Worm (Caenorhabditis elegans): ENCODE data around the gene trx-3.

Gene trx-3

ce11 chrIV:4469770-4470709, 16.8 kb upstream of the trx-3 start (continued):
- no peak for TF ChIP-seq ceh-82 (tag; optimal IDR thresholded peaks at IDR 0.05)
- peak in 1 of 2 experiments; percentile 38 for TF ChIP-seq daf-16 (GFP tag; optimal IDR thresholded peaks at IDR 0.05)
- TF ChIP-seq daf-16 (tag; optimal IDR thresholded peaks at IDR 0.05), result peak; percentile 98
- no peak for TF ChIP-seq ceh-62 (tag; optimal IDR thresholded peaks at IDR 0.05)
- no peak for TF ChIP-seq dmd-8 (GFP tag; IDR thresholded peaks at IDR 0.05)
- no peak for TF ChIP-seq R02D3.7 (tag; optimal IDR thresholded peaks at IDR 0.05)
- TF ChIP-seq cey-2 (tag; optimal IDR thresholded peaks at IDR 0.05; ENCODE audit: borderline replicate concordance, insufficient read depth), result no peak
- TF ChIP-seq attf-4 (tag; optimal IDR thresholded peaks at IDR 0.05), result no peak
- no peak for TF ChIP-seq fos-1 (tag; optimal IDR thresholded peaks at IDR 0.05)
- no peak; the same call in none of the 2 replicates for TF ChIP-seq lin-38 (GFP tag; IDR thresholded peaks at IDR 0.05)
- TF ChIP-seq nhr-76 (tag; optimal IDR thresholded peaks at IDR 0.05), result no peak
- TF ChIP-seq T20F7.1 (GFP tag; optimal IDR thresholded peaks at IDR 0.05), result no peak
- TF ChIP-seq madf-5 (GFP tag; IDR thresholded peaks at IDR 0.05), result 0 out of 4 replicates have a peak, but pooled peaks of 1 of the 2 experiments have one; percentile 35
- TF ChIP-seq T26A8.4 (GFP tag; IDR thresholded peaks at IDR 0.05), result peak; percentile 58; the same call in 1 of the 2 replicates
- TF ChIP-seq F37D6.2 (tag; optimal IDR thresholded peaks at IDR 0.05), result peak; percentile 18
- no peak for TF ChIP-seq F44E2.7 (GFP tag; IDR thresholded peaks at IDR 0.05)
- TF ChIP-seq dve-1 (tag; optimal IDR thresholded peaks at IDR 0.05; ENCODE audit: insufficient read depth), result peak; percentile 75
- TF ChIP-seq D1046.2 (GFP tag; IDR thresholded peaks at IDR 0.05), result no peak
- TF ChIP-seq pqm-1 (tag; optimal IDR thresholded peaks at IDR 0.05), result no peak
- no peak for TF ChIP-seq gei-8 (GFP tag; optimal IDR thresholded peaks at IDR 0.05)
- no peak for TF ChIP-seq nhr-48 (tag; optimal IDR thresholded peaks at IDR 0.05)
- TF ChIP-seq nhr-25 (tag; optimal IDR thresholded peaks at IDR 0.05; ENCODE audit: borderline replicate concordance, insufficient read depth), result peak; percentile 71
- no peak for TF ChIP-seq ama-1 (optimal IDR thresholded peaks at IDR 0.05)
- no peak for TF ChIP-seq zip-2 (tag; optimal IDR thresholded peaks at IDR 0.05)
- TF ChIP-seq mxl-3 (GFP tag; optimal IDR thresholded peaks at IDR 0.05), result peak; percentile 80
- TF ChIP-seq Y75B8A.6 (GFP tag; IDR thresholded peaks at IDR 0.05), result no peak
- peak; percentile 86 for TF ChIP-seq hlh-11 (tag; optimal IDR thresholded peaks at IDR 0.05)
- TF ChIP-seq dpl-1 (GFP tag; optimal IDR thresholded peaks at IDR 0.05), result peak; percentile 25
- TF ChIP-seq ceh-28 (tag; optimal IDR thresholded peaks at IDR 0.05), result no peak
- no peak for TF ChIP-seq sdz-12 (GFP tag; optimal IDR thresholded peaks at IDR 0.05)
- peak; percentile 65 for TF ChIP-seq tra-1 (GFP tag; IDR thresholded peaks at IDR 0.05)
- TF ChIP-seq aha-1 (tag), result peak; percentile 96
- TF ChIP-seq skn-1 (tag; optimal IDR thresholded peaks at IDR 0.05), result no peak
- TF ChIP-seq lin-29 (GFP tag; IDR thresholded peaks at IDR 0.05), result 0 out of 2 replicates have a peak, but pooled peaks have one; percentile 12
- TF ChIP-seq saeg-2 (GFP tag; IDR thresholded peaks at IDR 0.05), result no peak
- TF ChIP-seq egl-43 (GFP tag; IDR thresholded peaks at IDR 0.05), result no peak
- no peak for TF ChIP-seq ztf-11 (tag; optimal IDR thresholded peaks at IDR 0.05)
- TF ChIP-seq zfp-3 (GFP tag; conservative IDR thresholded peaks at IDR 0.05), result peak; percentile 65
- no peak for TF ChIP-seq Y48G9A.11 (GFP tag; IDR thresholded peaks at IDR 0.05)
- no peak for TF ChIP-seq unc-130 (GFP tag; optimal IDR thresholded peaks at IDR 0.05)
- peak; percentile 78 for TF ChIP-seq mxl-2 (GFP tag; conservative IDR thresholded peaks at IDR 0.05)
- TF ChIP-seq nhr-11 (tag; optimal IDR thresholded peaks at IDR 0.05), result peak; percentile 70
- TF ChIP-seq tag-97 (GFP tag; IDR thresholded peaks at IDR 0.05), result no peak
- no peak for TF ChIP-seq zfp-2 (tag; optimal IDR thresholded peaks at IDR 0.05)
- TF ChIP-seq hlh-30 (tag; optimal IDR thresholded peaks at IDR 0.05; ENCODE audit: insufficient read depth), result peak; percentile 97
- TF ChIP-seq daf-12 (tag; optimal IDR thresholded peaks at IDR 0.05), result no peak
- TF ChIP-seq snpc-4 (tag; optimal IDR thresholded peaks at IDR 0.05), result no peak
- no peak for TF ChIP-seq lin-39 (tag; optimal IDR thresholded peaks at IDR 0.05)
- TF ChIP-seq unc-62 (GFP tag; optimal IDR thresholded peaks at IDR 0.05 in 1 of 2), result peak in 1 of 2 experiments; percentile 67
- no peak for TF ChIP-seq unc-62 (tag; optimal IDR thresholded peaks at IDR 0.05)
